Fruit fly (Drosophila melanogaster) whole organism, embryonic: ENCODE data around the gene CG11342.
A peak's percentile ranks its signal among the peaks of the same experiment; 100 is the strongest.

ENCODE experiments used
- Ada2b ChIP-seq: fragments of 200-800 bp; sonication (Bioruptor generic); IDR thresholded peaks from 2 replicates; pipeline ENCODE4 v1.3.6; 2022; ENCODE audit warnings: missing biosample characterization, missing genetic modification characterization
- Awh ChIP-seq: fragments of 200-800 bp; sonication (Bioruptor generic); IDR thresholded peaks from 2 replicates; pipeline ENCODE4, ENCODE4 v1.3.6; 2022; ENCODE audit warnings: missing biosample characterization, missing genetic modification characterization
- CG10267 ChIP-seq: fragments of 200-800 bp; sonication (Bioruptor generic); optimal IDR thresholded peaks from 2 replicates; lab custom pipeline; 2018; ENCODE audit warnings: missing biosample characterization, mild to moderate bottlenecking, missing genetic modification characterization, moderate library complexity
- CG11504 ChIP-seq: fragments of 200-800 bp; sonication (Bioruptor generic); optimal IDR thresholded peaks from 3 replicates; lab custom pipeline; 2019; ENCODE audit warnings: missing biosample characterization, mild to moderate bottlenecking, missing genetic modification characterization, moderate library complexity
- CG12236 ChIP-seq: fragments of 200-800 bp; sonication (Bioruptor generic); optimal IDR thresholded peaks from 2 replicates; lab custom pipeline; 2016; ENCODE audit warnings: missing biosample characterization, missing genetic modification characterization
- CG12744 ChIP-seq: fragments of 200-800 bp; sonication (Bioruptor generic); optimal IDR thresholded peaks from 2 replicates; lab custom pipeline; 2016; ENCODE audit warnings: missing biosample characterization, missing genetic modification characterization
- CG13287 ChIP-seq: fragments of 200-800 bp; sonication (Bioruptor generic); IDR thresholded peaks from 2 replicates; pipeline ENCODE4 v1.3.6; 2022; ENCODE audit warnings: missing biosample characterization, missing genetic modification characterization; ENCODE audit not compliant: partially characterized antibody
- CG17186 ChIP-seq: fragments of 200-800 bp; sonication (Bioruptor generic); optimal IDR thresholded peaks from 3 replicates; lab custom pipeline; 2017; ENCODE audit warnings: missing biosample characterization, missing genetic modification reagents, missing genetic modification characterization
- CG17361 ChIP-seq: fragments of 200-800 bp; sonication (Bioruptor generic); IDR thresholded peaks from 3 replicates; pipeline ENCODE4 v1.3.6; 2022; ENCODE audit warnings: missing biosample characterization, missing genetic modification characterization
- CG1792 ChIP-seq: fragments of 200-800 bp; sonication (Bioruptor generic); optimal IDR thresholded peaks from 2 replicates; lab custom pipeline; 2016; ENCODE audit warnings: missing biosample characterization, missing genetic modification characterization
- CG18764 ChIP-seq: fragments of 200-800 bp; sonication (Bioruptor generic); optimal IDR thresholded peaks from 3 replicates; lab custom pipeline; 2016; ENCODE audit warnings: missing biosample characterization, missing genetic modification characterization
- CG2116 ChIP-seq: fragments of 200-800 bp; sonication (Bioruptor generic); optimal IDR thresholded peaks from 3 replicates; lab custom pipeline; 2018; ENCODE audit warnings: missing biosample characterization, mild to moderate bottlenecking, missing genetic modification characterization
- CG3163 ChIP-seq: fragments of 200-800 bp; sonication (Bioruptor generic); optimal IDR thresholded peaks from 3 replicates; lab custom pipeline; 2016; ENCODE audit warnings: missing biosample characterization, missing genetic modification characterization
- CG32532 ChIP-seq: fragments of 200-800 bp; sonication (Bioruptor generic); IDR thresholded peaks from 2 replicates; pipeline ENCODE4 v1.3.6; 2022; ENCODE audit warnings: missing biosample characterization, missing genetic modification characterization
- CG33557 ChIP-seq: fragments of 200-800 bp; sonication (Bioruptor generic); optimal IDR thresholded peaks from 2 replicates; lab custom pipeline; 2019; ENCODE audit warnings: missing biosample characterization, mild to moderate bottlenecking, missing genetic modification characterization, moderate library complexity
- CG4854 ChIP-seq: fragments of 200-800 bp; sonication (Bioruptor generic); optimal IDR thresholded peaks from 2 replicates; lab custom pipeline; 2016; ENCODE audit warnings: missing biosample characterization, missing genetic modification characterization, inconsistent platforms
- CG6689 ChIP-seq: fragments of 200-800 bp; sonication (Bioruptor generic); IDR thresholded peaks from 2 replicates; pipeline ENCODE4 v1.3.6; 2022; ENCODE audit warnings: missing biosample characterization, missing genetic modification characterization
- CG6813 ChIP-seq: fragments of 200-800 bp; sonication (Bioruptor generic); optimal IDR thresholded peaks from 2 replicates; lab custom pipeline; 2017; ENCODE audit warnings: missing biosample characterization, missing genetic modification characterization, mild to moderate bottlenecking, moderate library complexity, missing genetic modification reagents
- CG8281 ChIP-seq: fragments of 200-800 bp; sonication (Bioruptor generic); optimal IDR thresholded peaks from 2 replicates; lab custom pipeline; 2018; ENCODE audit warnings: missing biosample characterization, mild to moderate bottlenecking, missing genetic modification characterization, moderate library complexity
- CG9932 ChIP-seq: fragments of 200-800 bp; sonication (Bioruptor generic); IDR thresholded peaks from 2 replicates; pipeline ENCODE4 v1.3.6; 2022; ENCODE audit warnings: missing biosample characterization, missing genetic modification characterization
- CTCF ChIP-seq: fragments of 200-800 bp; sonication (Bioruptor generic); optimal IDR thresholded peaks from 2 replicates; lab custom pipeline; 2017; ENCODE audit warnings: missing biosample characterization, mild to moderate bottlenecking, missing genetic modification characterization, moderate library complexity
- Doc2 ChIP-seq: fragments of 200-800 bp; sonication (Bioruptor generic); IDR thresholded peaks from 2 replicates; pipeline ENCODE4 v1.3.6; 2022; ENCODE audit warnings: missing biosample characterization, missing genetic modification characterization
- Doc3 ChIP-seq: fragments of 200-800 bp; sonication (Bioruptor generic); IDR thresholded peaks from 3 replicates; pipeline ENCODE4 v1.3.6; 2022; ENCODE audit warnings: missing biosample characterization, missing genetic modification characterization; ENCODE audit not compliant: partially characterized antibody
- E2f2 ChIP-seq: fragments of 200-800 bp; sonication (Bioruptor generic); IDR thresholded peaks from 2 replicates; pipeline ENCODE4 v1.3.6; 2022; ENCODE audit warnings: missing biosample characterization, missing genetic modification characterization
- Gsc ChIP-seq: fragments of 200-800 bp; sonication (Bioruptor generic); IDR thresholded peaks from 2 replicates; pipeline ENCODE4 v1.3.6; 2022; ENCODE audit warnings: missing biosample characterization, missing genetic modification characterization
- HLH4C ChIP-seq: fragments of 200-800 bp; sonication (Bioruptor generic); IDR thresholded peaks from 3 replicates; pipeline ENCODE4 v1.3.6; 2022; ENCODE audit warnings: missing biosample characterization, missing genetic modification characterization; ENCODE audit not compliant: partially characterized antibody
- Hr39 ChIP-seq: fragments of >200 bp; optimal IDR thresholded peaks from 2 replicates; lab custom pipeline; 2017
- Hr51 ChIP-seq, 2 experiments: fragments of 200-800 bp; sonication (Bioruptor generic); optimal IDR thresholded peaks; 2 replicates in 1 of 2; 3 replicates in 1 of 2; lab custom pipeline; 2016 to 2018; ENCODE audit warnings: missing biosample characterization in 2 of 2, missing genetic modification characterization in 2 of 2, mild to moderate bottlenecking in 1 of 2, moderate library complexity in 1 of 2
- Jarid2 ChIP-seq: fragments of 200-800 bp; sonication (Bioruptor generic); optimal IDR thresholded peaks from 3 replicates; lab custom pipeline; 2017; ENCODE audit warnings: mild to moderate bottlenecking, missing biosample characterization, missing genetic modification reagents, missing genetic modification characterization
- Lhr ChIP-seq: fragments of 200-800 bp; sonication (Bioruptor generic); optimal IDR thresholded peaks from 3 replicates; lab custom pipeline; 2017; ENCODE audit warnings: mild to moderate bottlenecking, missing biosample characterization, missing genetic modification reagents, missing genetic modification characterization
- NC2α ChIP-seq: fragments of 200-800 bp; sonication (Bioruptor generic); optimal IDR thresholded peaks from 2 replicates; lab custom pipeline; 2016; ENCODE audit warnings: missing biosample characterization, missing genetic modification characterization
- NFAT ChIP-seq: fragments of 200-800 bp; sonication (Bioruptor generic); IDR thresholded peaks from 2 replicates; pipeline ENCODE4 v1.3.6; 2022; ENCODE audit warnings: missing biosample characterization, missing genetic modification characterization
- NfI ChIP-seq: fragments of 200-800 bp; sonication (Bioruptor generic); optimal IDR thresholded peaks from 3 replicates; lab custom pipeline; 2018; ENCODE audit warnings: missing biosample characterization, mild to moderate bottlenecking, missing genetic modification characterization, moderate library complexity
- Opbp ChIP-seq: fragments of 200-800 bp; sonication (Bioruptor generic); IDR thresholded peaks from 3 replicates; pipeline ENCODE4 v1.3.6; 2022; ENCODE audit warnings: missing biosample characterization, missing genetic modification characterization; ENCODE audit not compliant: partially characterized antibody
- Poxn ChIP-seq: fragments of 200-800 bp; sonication (Bioruptor generic); IDR thresholded peaks from 2 replicates; pipeline ENCODE4 v1.3.6; 2022; ENCODE audit warnings: missing biosample characterization, missing genetic modification characterization
- bbx ChIP-seq: fragments of 200-800 bp; sonication (Bioruptor generic); IDR thresholded peaks from 2 replicates; pipeline ENCODE4 v1.3.6; 2022; ENCODE audit warnings: missing biosample characterization, missing genetic modification characterization; ENCODE audit not compliant: partially characterized antibody
- btn ChIP-seq: fragments of 200-800 bp; sonication (Bioruptor generic); optimal IDR thresholded peaks from 2 replicates; lab custom pipeline; 2016; ENCODE audit warnings: missing biosample characterization, missing genetic modification characterization
- cad ChIP-seq: fragments of >200 bp; optimal IDR thresholded peaks from 2 replicates; lab custom pipeline; 2017; ENCODE audit warnings: missing biosample characterization, missing genetic modification characterization
- caup ChIP-seq: fragments of 200-800 bp; sonication (Bioruptor generic); optimal IDR thresholded peaks from 3 replicates; lab custom pipeline; 2017; ENCODE audit warnings: missing biosample characterization, mild to moderate bottlenecking, missing genetic modification characterization, moderate library complexity; ENCODE audit not compliant: severe bottlenecking
- crol ChIP-seq: fragments of 200-800 bp; sonication (Bioruptor generic); IDR thresholded peaks from 2 replicates; pipeline ENCODE4 v1.3.6; 2022; ENCODE audit warnings: missing biosample characterization, missing genetic modification characterization
- fd64A ChIP-seq: fragments of 200-800 bp; sonication (Bioruptor generic); optimal IDR thresholded peaks from 3 replicates; lab custom pipeline; 2018; ENCODE audit warnings: missing biosample characterization, mild to moderate bottlenecking, missing genetic modification characterization
- gcm2 ChIP-seq: fragments of 200-800 bp; sonication (Bioruptor generic); optimal IDR thresholded peaks from 2 replicates; lab custom pipeline; 2016; ENCODE audit warnings: missing biosample characterization, missing genetic modification characterization
- gsb ChIP-seq: fragments of 200-800 bp; sonication (Bioruptor generic); IDR thresholded peaks from 2 replicates; pipeline ENCODE4 v1.3.6; 2022; ENCODE audit warnings: missing biosample characterization, missing genetic modification characterization
- ken ChIP-seq: fragments of 200-800 bp; sonication (Bioruptor generic); IDR thresholded peaks from 3 replicates; pipeline ENCODE4 v1.3.6; 2022; ENCODE audit warnings: missing biosample characterization, missing genetic modification characterization
- mld ChIP-seq: fragments of 200-800 bp; sonication (Bioruptor generic); IDR thresholded peaks from 3 replicates; pipeline ENCODE4 v1.3.6; 2022; ENCODE audit warnings: missing biosample characterization, missing genetic modification characterization; ENCODE audit not compliant: partially characterized antibody
- nau ChIP-seq: fragments of 200-800 bp; sonication (Bioruptor generic); optimal IDR thresholded peaks from 3 replicates; lab custom pipeline; 2017; ENCODE audit warnings: missing biosample characterization, mild to moderate bottlenecking, missing genetic modification characterization, missing genetic modification reagents
- org-1 ChIP-seq: fragments of 200-800 bp; sonication (Bioruptor generic); optimal IDR thresholded peaks from 2 replicates; lab custom pipeline; 2017; ENCODE audit warnings: missing biosample characterization, missing genetic modification characterization
- pnt ChIP-seq: fragments of 200-800 bp; sonication (Bioruptor generic); optimal IDR thresholded peaks from 3 replicates; lab custom pipeline; 2016; ENCODE audit warnings: missing biosample characterization, missing genetic modification characterization
- pum ChIP-seq: fragments of 200-800 bp; sonication (Bioruptor generic); optimal IDR thresholded peaks from 2 replicates; lab custom pipeline; 2016; ENCODE audit warnings: missing biosample characterization, missing genetic modification characterization
- repo ChIP-seq: fragments of 200-800 bp; sonication (Bioruptor generic); optimal IDR thresholded peaks from 2 replicates; lab custom pipeline; 2016; ENCODE audit warnings: missing biosample characterization, missing genetic modification characterization
- run ChIP-seq: fragments of 200-800 bp; sonication (Bioruptor generic); optimal IDR thresholded peaks from 3 replicates; lab custom pipeline; 2018; ENCODE audit warnings: missing biosample characterization, mild to moderate bottlenecking, missing genetic modification characterization
- tap ChIP-seq: fragments of 200-800 bp; optimal IDR thresholded peaks from 3 replicates; lab custom pipeline; 2019; ENCODE audit warnings: missing biosample characterization, mild to moderate bottlenecking, missing genetic modification characterization, moderate library complexity
- trh ChIP-seq: fragments of 200-800 bp; sonication (Bioruptor generic); optimal IDR thresholded peaks from 2 replicates; lab custom pipeline; 2016; ENCODE audit warnings: missing biosample characterization, missing genetic modification characterization

Gene CG11342

DNA sequence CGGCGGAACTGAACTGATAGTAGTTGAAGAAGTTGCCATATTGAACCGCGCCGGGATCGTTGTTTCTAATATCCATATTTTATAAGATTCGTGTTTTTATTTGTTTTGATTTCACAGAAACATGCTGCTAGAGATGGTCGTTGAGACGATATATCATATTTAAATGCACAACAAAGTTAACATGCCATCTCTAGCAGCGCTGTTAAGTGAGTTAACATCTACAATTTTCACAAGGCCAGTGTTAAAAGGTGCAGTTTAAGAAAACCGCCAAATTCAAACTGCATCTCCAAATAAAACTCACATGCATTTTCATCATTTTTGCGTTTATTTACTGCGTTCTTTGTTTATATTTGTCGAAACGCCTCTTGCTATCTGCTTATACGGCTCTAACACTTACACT is at the start of gene CG11342:
TSS of gene CG11342 (minus strand) at position 120 of the 400 bp plus-strand sequence.
- TF ChIP-seq Doc2 (GFP tag; lab: Robert Waterston, UW) (no peak), run (tag; lab: Kevin White, UChicago) (no peak), CG33557 (GFP tag; lab: Kevin White, UChicago) (no peak), Hr51 (GFP tag; optimal IDR thresholded peaks at IDR 0.05; lab: Kevin White, UChicago) (no peak), crol (GFP tag; lab: Robert Waterston, UW) (no peak), NfI (GFP tag; lab: Kevin White, UChicago) (no peak), ken (GFP tag; lab: Robert Waterston, UW) (no peak), CG12236 (GFP tag; lab: Kevin White, UChicago) (no peak), Awh (GFP tag; lab: Robert Waterston, UW) (no peak), CG10267 (tag; lab: Kevin White, UChicago) (peak; percentile 89), pum (no peak), Ada2b (GFP tag; lab: Robert Waterston, UW) (no peak), Poxn (GFP tag; lab: Robert Waterston, UW) (no peak), CG18764 (GFP tag; lab: Kevin White, UChicago) (no peak), gcm2 (GFP tag; lab: Kevin White, UChicago) (no peak), Lhr (no peak), trh (no peak), CG17186 (no peak), NFAT (no peak), repo (GFP tag; lab: Kevin White, UChicago) (no peak), CG8281 (no peak), mld (GFP tag; lab: Robert Waterston, UW) (no peak), nau (no peak), pnt (GFP tag; lab: Kevin White, UChicago) (no peak), cad (GFP tag; lab: Kevin White, UChicago) (no peak), CG11504 (tag; lab: Kevin White, UChicago) (no peak), btn (GFP tag; lab: Kevin White, UChicago) (no peak), CTCF (no peak), CG6689 (no peak), Jarid2 (GFP tag; lab: Kevin White, UChicago) (no peak), tap (tag; lab: Kevin White, UChicago) (no peak), CG13287 (GFP tag; lab: Robert Waterston, UW) (peak; percentile 94), NC2α (GFP tag; lab: Kevin White, UChicago) (no peak), E2f2 (GFP tag; lab: Robert Waterston, UW) (peak; percentile 93), bbx (GFP tag; lab: Robert Waterston, UW) (peak; percentile 84), CG17361 (no peak), Doc3 (peak; percentile 87), Hr39 (lab: Kevin White, UChicago) (no peak), Gsc (GFP tag; lab: Robert Waterston, UW) (no peak), gsb (GFP tag; lab: Robert Waterston, UW) (no peak), caup (GFP tag; lab: Kevin White, UChicago) (no peak), CG4854 (GFP tag; lab: Kevin White, UChicago) (no peak), CG2116 (peak; percentile 44), CG1792 (GFP tag; lab: Kevin White, UChicago) (no peak), CG9932 (peak; percentile 50), Opbp (GFP tag; lab: Robert Waterston, UW) (peak; percentile 87), HLH4C (GFP tag; lab: Robert Waterston, UW) (peak; percentile 67), CG32532 (GFP tag; lab: Robert Waterston, UW) (no peak), org-1 (GFP tag; lab: Kevin White, UChicago) (no peak), CG12744 (GFP tag; lab: Kevin White, UChicago) (no peak), CG6813 (GFP tag; lab: Kevin White, UChicago) (no peak), CG3163 (GFP tag; lab: Kevin White, UChicago) (no peak), fd64A (GFP tag; lab: Kevin White, UChicago) (no peak)
